Worm (Caenorhabditis elegans) whole organism, early embryonic: ENCODE results near the gene Y32H12A.6.

Experiments
- B0310.2 ChIP-seq: sonication (generic microtip); optimal IDR thresholded peaks from 2 replicates; lab custom pipeline; 2016; ENCODE audit warnings: mild to moderate bottlenecking, missing genetic modification characterization, missing compliant biosample characterization
- F13C5.2 ChIP-seq: sonication (generic microtip); optimal IDR thresholded peaks from 2 replicates; lab custom pipeline; 2017; ENCODE audit warnings: mild to moderate bottlenecking, missing genetic modification characterization, inconsistent platforms, missing compliant biosample characterization
- aly-1 ChIP-seq: sonication (generic microtip); optimal IDR thresholded peaks from 2 replicates; lab custom pipeline; 2016; ENCODE audit warnings: missing genetic modification characterization, missing compliant biosample characterization
- ama-1 ChIP-seq: fragments of 150-350 bp; optimal IDR thresholded peaks from 2 replicates; lab custom pipeline; 2014
- ceh-13 ChIP-seq: fragments of 200-800 bp; sonication (Bioruptor generic); optimal IDR thresholded peaks from 2 replicates; lab custom pipeline; 2018; ENCODE audit warnings: mild to moderate bottlenecking, missing genetic modification characterization, missing compliant biosample characterization
- ceh-36 ChIP-seq: sonication (generic microtip); optimal IDR thresholded peaks from 2 replicates; lab custom pipeline; 2016; ENCODE audit warnings: missing genetic modification characterization, inconsistent platforms, missing compliant biosample characterization
- ets-7 ChIP-seq: sonication (generic microtip); optimal IDR thresholded peaks from 2 replicates; lab custom pipeline; 2016; ENCODE audit warnings: missing genotype, missing genetic modification characterization, missing compliant biosample characterization
- flt-1 ChIP-seq: fragments of 200-800 bp; sonication (Bioruptor generic); IDR thresholded peaks from 2 replicates; pipeline ENCODE4 v1.3.6; 2022; ENCODE audit warnings: missing genetic modification characterization, missing compliant biosample characterization
- hmbx-1 ChIP-seq: sonication (generic microtip); optimal IDR thresholded peaks from 2 replicates; lab custom pipeline; 2016; ENCODE audit warnings: mild to moderate bottlenecking, missing genetic modification characterization, missing compliant biosample characterization
- hmg-4 ChIP-seq: fragments of 200-800 bp; sonication (Bioruptor generic); optimal IDR thresholded peaks from 2 replicates; lab custom pipeline; 2018; ENCODE audit warnings: mild to moderate bottlenecking, missing genetic modification characterization, missing compliant biosample characterization
- hnd-1 ChIP-seq: sonication (generic microtip); optimal IDR thresholded peaks from 2 replicates; lab custom pipeline; 2016; ENCODE audit warnings: missing genetic modification characterization, missing compliant biosample characterization
- pes-1 ChIP-seq: fragments of 200-800 bp; sonication (Bioruptor generic); IDR thresholded peaks from 2 replicates; pipeline ENCODE4 v1.3.6; 2022; ENCODE audit warnings: missing genetic modification reagents, missing genetic modification characterization, missing compliant biosample characterization
- scrt-1 ChIP-seq: fragments of 200-800 bp; sonication (Bioruptor generic); IDR thresholded peaks from 2 replicates; pipeline ENCODE4 v1.3.6; 2022; ENCODE audit warnings: missing genetic modification characterization, missing compliant biosample characterization
- sea-1 ChIP-seq: fragments of 200-800 bp; sonication (Bioruptor generic); conservative IDR thresholded peaks from 2 replicates; pipeline ENCODE4 v1.3.6; 2022; ENCODE audit warnings: missing genetic modification characterization, missing compliant biosample characterization
- tbx-11 ChIP-seq: fragments of 200-800 bp; sonication (Bioruptor generic); IDR thresholded peaks from 2 replicates; pipeline ENCODE4 v1.3.6; 2022; ENCODE audit warnings: missing genetic modification characterization, missing compliant biosample characterization
- tbx-37 ChIP-seq: fragments of 200-800 bp; sonication (Bioruptor generic); conservative IDR thresholded peaks from 2 replicates; pipeline ENCODE4 v1.3.6; 2022; ENCODE audit warnings: missing genetic modification reagents, missing genetic modification characterization, missing compliant biosample characterization
- tra-4 ChIP-seq: sonication (generic microtip); optimal IDR thresholded peaks from 2 replicates; lab custom pipeline; 2017; ENCODE audit warnings: missing genetic modification characterization, missing compliant biosample characterization

Y32H12A.6 gene

DNA sequence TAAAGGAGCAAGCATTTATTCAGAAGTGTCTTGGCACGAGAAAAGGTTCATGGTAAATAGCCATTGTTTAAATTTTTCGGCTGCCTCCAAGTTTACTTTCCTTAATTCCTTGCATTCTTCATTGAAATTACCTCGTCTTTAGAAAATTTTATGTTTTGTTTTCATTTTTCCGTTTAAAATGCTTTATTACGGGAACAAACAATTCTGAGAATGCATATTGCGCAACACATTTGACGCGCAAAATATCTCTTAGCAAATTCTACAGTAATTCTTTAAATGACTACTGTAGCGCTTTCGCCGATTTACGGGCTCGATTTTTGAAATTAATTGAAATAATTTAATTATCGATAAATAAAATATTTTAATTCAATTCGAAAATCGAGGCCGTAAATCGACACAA lies 37.4 kb downstream of the Y32H12A.6 start:
- no peak for TF ChIP-seq ets-7

DNA sequence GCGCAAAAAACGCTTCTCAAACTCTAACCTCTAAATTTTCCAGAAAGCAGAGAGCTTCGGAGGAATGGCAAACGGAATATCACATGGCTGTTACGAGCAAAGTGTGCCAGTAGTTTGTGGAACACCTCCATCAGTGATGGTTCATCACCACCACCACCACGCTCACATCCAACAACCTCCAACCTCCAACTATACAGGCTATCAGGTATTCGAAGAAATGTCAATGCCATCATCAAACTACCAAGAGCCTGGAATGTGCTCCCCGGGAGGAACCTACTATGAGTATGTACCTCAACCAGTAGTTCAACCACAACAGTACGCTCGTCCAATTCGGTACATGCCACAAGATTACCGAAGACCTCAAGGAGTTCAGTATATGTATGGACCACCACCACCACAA lies 38.4 kb downstream of the Y32H12A.6 start:
- no peak for TF ChIP-seq pes-1 (GFP tag; lab: Robert Waterston, UW)
- no peak for TF ChIP-seq ceh-36 (tag; lab: Kevin White, UChicago)
- TF ChIP-seq ama-1 (lab: Kevin White, UChicago): no peak
- TF ChIP-seq scrt-1: no peak
- TF ChIP-seq ceh-13 (GFP tag; lab: Kevin White, UChicago): no peak
- no peak for TF ChIP-seq hmbx-1 (tag; lab: Kevin White, UChicago)
- TF ChIP-seq tbx-37 (GFP tag; lab: Robert Waterston, UW): no peak
- TF ChIP-seq tbx-11: no peak

DNA sequence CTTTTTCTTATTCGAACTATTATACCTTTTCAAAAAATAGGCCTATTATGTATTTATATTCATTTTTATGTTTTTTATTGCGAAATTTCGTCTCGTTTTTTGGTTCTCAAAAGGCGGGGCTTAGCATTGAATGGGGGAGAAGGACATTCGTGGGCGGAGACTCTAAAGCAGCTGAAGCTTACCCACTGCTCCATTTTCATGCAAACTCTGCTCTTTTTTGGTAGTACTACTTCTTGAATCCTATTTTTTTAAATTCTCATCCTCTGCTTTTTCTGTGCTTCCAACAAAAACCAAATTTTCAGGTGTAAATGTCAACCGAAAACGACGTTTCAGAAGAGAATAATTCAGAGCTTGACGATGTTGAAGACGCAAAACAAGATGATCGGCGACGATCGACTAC lies 40.6 kb downstream of the Y32H12A.6 start, which contains the start of gene ZK121.2:
TSS of gene ZK121.2 (plus strand) at position 301 of the 400 bp plus-strand sequence.
- TF ChIP-seq pes-1 (GFP tag; lab: Robert Waterston, UW): no peak
- no peak for TF ChIP-seq hnd-1
- no peak for TF ChIP-seq ceh-13 (GFP tag; lab: Kevin White, UChicago)
- TF ChIP-seq scrt-1: no peak
- no peak for TF ChIP-seq tra-4 (tag; lab: Kevin White, UChicago)
- TF ChIP-seq B0310.2: no peak
- no peak for TF ChIP-seq ama-1 (lab: Kevin White, UChicago)

DNA sequence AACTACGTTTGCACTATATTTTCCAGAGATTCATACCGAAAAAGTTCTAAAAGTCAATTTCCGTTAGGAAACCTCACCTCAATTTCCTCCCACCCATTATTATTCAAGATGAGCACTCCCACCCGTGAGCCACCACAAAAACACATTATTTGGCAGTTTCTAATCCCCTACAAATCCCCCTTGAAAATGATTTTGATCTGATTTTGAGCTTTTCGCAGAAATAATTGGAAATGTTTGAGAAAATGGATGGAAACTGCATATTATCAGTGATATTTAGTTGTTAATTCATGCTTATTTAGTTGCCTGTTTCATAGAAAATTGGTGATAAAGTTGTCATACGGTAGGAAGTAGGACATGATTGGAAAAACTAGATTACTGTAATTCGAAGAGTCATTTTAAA lies 41.4 kb downstream of the Y32H12A.6 start:
- TF ChIP-seq hmbx-1 (tag; lab: Kevin White, UChicago): no peak
- no peak for TF ChIP-seq hnd-1
- no peak for TF ChIP-seq tra-4 (tag; lab: Kevin White, UChicago)
- TF ChIP-seq ets-7: no peak
- no peak for TF ChIP-seq tbx-11
- TF ChIP-seq ceh-13 (GFP tag; lab: Kevin White, UChicago): no peak
- no peak for TF ChIP-seq B0310.2
- TF ChIP-seq tbx-37 (GFP tag; lab: Robert Waterston, UW): no peak
- TF ChIP-seq scrt-1: no peak
- no peak for TF ChIP-seq ama-1 (lab: Kevin White, UChicago)
- TF ChIP-seq aly-1 (tag; lab: Kevin White, UChicago): no peak
- no peak for TF ChIP-seq pes-1 (GFP tag; lab: Robert Waterston, UW)
- TF ChIP-seq F13C5.2: no peak
- no peak for TF ChIP-seq hmg-4
- no peak for TF ChIP-seq flt-1 (GFP tag; lab: Robert Waterston, UW)
- no peak for TF ChIP-seq sea-1
- TF ChIP-seq ceh-36 (tag; lab: Kevin White, UChicago): no peak

DNA sequence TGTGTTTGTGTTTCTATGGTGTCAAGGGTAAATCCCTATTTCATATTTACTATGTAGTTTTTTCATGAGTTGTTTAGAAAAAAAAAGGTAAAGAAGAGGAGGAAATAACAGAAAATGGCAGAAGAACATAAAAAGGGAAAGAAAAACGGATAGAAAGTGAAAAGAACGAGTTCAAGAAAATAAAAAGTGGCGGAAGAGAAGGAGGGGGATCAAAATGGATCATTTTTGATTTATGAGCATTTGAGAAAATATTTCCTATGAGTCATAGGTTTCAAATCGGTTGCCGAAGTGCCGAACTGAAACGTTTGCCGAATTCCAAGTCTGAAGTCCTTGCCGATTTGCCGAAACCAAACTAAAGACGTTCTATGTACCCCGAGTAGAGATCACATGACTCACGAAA lies 43.2 kb downstream of the Y32H12A.6 start:
- TF ChIP-seq tbx-11 (no peak), hnd-1 (no peak), scrt-1 (no peak), F13C5.2 (no peak)

DNA sequence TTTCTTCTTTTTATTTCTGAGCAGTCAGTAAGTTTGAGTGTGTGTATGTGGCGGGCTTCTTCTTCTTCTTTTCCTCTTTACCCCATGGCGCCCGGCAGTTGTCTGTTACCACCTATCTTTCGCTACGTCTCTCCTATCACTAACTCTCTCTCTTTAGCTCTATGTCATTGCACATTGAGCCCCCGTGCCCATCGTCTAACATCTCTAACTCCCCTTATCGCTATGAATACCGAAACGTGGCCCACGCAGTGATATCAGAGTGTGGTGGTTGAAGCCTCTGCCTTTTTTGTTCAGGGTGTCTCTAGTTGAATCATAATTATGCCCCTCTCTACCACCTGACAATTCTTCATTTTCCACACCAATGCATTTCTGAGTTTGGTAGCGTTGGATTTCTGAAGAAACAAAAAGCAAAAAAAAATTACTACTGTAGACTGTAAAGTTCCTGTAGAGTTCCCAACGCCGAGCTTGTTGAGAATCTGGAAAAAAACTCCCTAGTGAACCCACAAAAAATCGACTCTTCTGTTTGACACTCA lies 47.4 kb downstream of the Y32H12A.6 start:
- no peak for TF ChIP-seq tra-4 (tag; lab: Kevin White, UChicago)
- no peak for TF ChIP-seq hmg-4
- TF ChIP-seq ama-1 (lab: Kevin White, UChicago): no peak
- no peak for TF ChIP-seq pes-1 (GFP tag; lab: Robert Waterston, UW)
